Worm (Caenorhabditis elegans) whole organism, L1 larva: ENCODE measurements around the gene dhs-31.

ENCODE experiments used
- C34B4.2 ChIP-seq: sonication (generic microtip); optimal IDR thresholded peaks from 2 replicates; lab custom pipeline; 2017; ENCODE audit warnings: mild to moderate bottlenecking, missing genetic modification characterization, missing compliant biosample characterization
- aha-1 ChIP-seq: fragments of 150-350 bp; optimal IDR thresholded peaks from 2 replicates; lab custom pipeline; 2014; ENCODE audit warnings: missing biosample characterization, missing genetic modification characterization
- alr-1 ChIP-seq: fragments of 200-800 bp; sonication (Bioruptor generic); optimal IDR thresholded peaks from 2 replicates; lab custom pipeline; 2018; ENCODE audit warnings: borderline replicate concordance, mild to moderate bottlenecking, missing genetic modification characterization, missing compliant biosample characterization
- ceh-8 ChIP-seq: fragments of 200-800 bp; sonication (Bioruptor generic); optimal IDR thresholded peaks from 2 replicates; lab custom pipeline; 2018; ENCODE audit warnings: mild to moderate bottlenecking, missing genetic modification characterization, moderate library complexity, missing compliant biosample characterization
- ceh-88 ChIP-seq: fragments of 200-800 bp; sonication (Bioruptor generic); IDR thresholded peaks from 2 replicates; pipeline ENCODE4 v1.3.6; 2022; ENCODE audit warnings: missing genetic modification characterization, missing compliant biosample characterization
- ces-1 ChIP-seq: fragments of 150-350 bp; optimal IDR thresholded peaks from 2 replicates; lab custom pipeline; 2014; ENCODE audit warnings: missing biosample characterization, missing genetic modification reagents, missing genetic modification characterization
- dsc-1 ChIP-seq: sonication (generic microtip); optimal IDR thresholded peaks from 2 replicates; lab custom pipeline; 2016; ENCODE audit warnings: mild to moderate bottlenecking, missing genetic modification characterization, missing compliant biosample characterization
- efl-1 ChIP-seq, 4 experiments: fragments of 150-350 bp; optimal IDR thresholded peaks in 3 of 4; peaks in 1 of 4; 1 replicate in 1 of 4; 2 replicates in 3 of 4; lab custom pipeline; 2014; ENCODE audit warnings: missing biosample characterization in 2 of 4, missing genetic modification characterization in 2 of 4, missing genetic modification reagents in 2 of 4
- efl-3 ChIP-seq: fragments of 200-800 bp; sonication (Bioruptor generic); optimal IDR thresholded peaks from 2 replicates; lab custom pipeline; 2018; ENCODE audit warnings: mild to moderate bottlenecking, missing genetic modification characterization, missing compliant biosample characterization
- elt-2 ChIP-seq: sonication (generic microtip); optimal IDR thresholded peaks from 2 replicates; lab custom pipeline; 2016; ENCODE audit warnings: missing genetic modification characterization, mild to moderate bottlenecking, inconsistent platforms, missing compliant biosample characterization, missing genetic modification reagents
- fkh-10 ChIP-seq: sonication (generic microtip); optimal IDR thresholded peaks from 2 replicates; lab custom pipeline; 2017; ENCODE audit warnings: missing biosample characterization, missing genetic modification reagents, missing genetic modification characterization
- fkh-4 ChIP-seq: sonication (generic microtip); optimal IDR thresholded peaks from 2 replicates; lab custom pipeline; 2016; ENCODE audit warnings: missing compliant biosample characterization, missing genetic modification characterization, borderline replicate concordance
- fos-1 ChIP-seq: fragments of 150-350 bp; optimal IDR thresholded peaks from 2 replicates; lab custom pipeline; 2014; ENCODE audit warnings: missing biosample characterization, missing genetic modification characterization
- isw-1 ChIP-seq: fragments of 200-800 bp; sonication (Bioruptor generic); IDR thresholded peaks from 2 replicates; pipeline ENCODE4 v1.3.6; 2022; ENCODE audit warnings: missing genetic modification characterization, missing compliant biosample characterization
- lin-14 ChIP-seq: fragments of 200-800 bp; sonication (Bioruptor generic); optimal IDR thresholded peaks from 2 replicates; lab custom pipeline; 2018; ENCODE audit warnings: mild to moderate bottlenecking, missing genetic modification characterization, moderate library complexity, missing compliant biosample characterization
- lin-15B ChIP-seq: fragments of 150-350 bp; sonication (generic microtip); optimal IDR thresholded peaks from 3 replicates; lab custom pipeline; 2014; ENCODE audit warnings: missing biosample characterization, missing genetic modification characterization
- lin-35 ChIP-seq, 2 experiments: fragments of 150-350 bp; optimal IDR thresholded peaks; 2 replicates each; lab custom pipeline; 2014; ENCODE audit warnings: missing biosample characterization in 2 of 2, missing genetic modification characterization in 2 of 2, missing genetic modification reagents in 2 of 2
- lin-39 ChIP-seq: fragments of 150-350 bp; optimal IDR thresholded peaks from 2 replicates; lab custom pipeline; 2014; ENCODE audit warnings: missing biosample characterization, missing genetic modification reagents, missing genetic modification characterization
- mab-9 ChIP-seq: fragments of 200-800 bp; sonication (Bioruptor generic); IDR thresholded peaks from 2 replicates; pipeline ENCODE4 v1.3.6; 2022; ENCODE audit warnings: missing genetic modification reagents, missing genetic modification characterization, missing compliant biosample characterization
- mef-2 ChIP-seq: fragments of 150-350 bp; optimal IDR thresholded peaks from 2 replicates; lab custom pipeline; 2014; ENCODE audit warnings: missing biosample characterization, missing genetic modification characterization
- mep-1 ChIP-seq: fragments of 150-350 bp; optimal IDR thresholded peaks from 2 replicates; lab custom pipeline; 2014; ENCODE audit warnings: missing biosample characterization, missing genetic modification characterization
- nhr-11 ChIP-seq: fragments of 150-350 bp; optimal IDR thresholded peaks from 2 replicates; lab custom pipeline; 2014; ENCODE audit warnings: missing biosample characterization, missing genetic modification characterization
- nhr-12 ChIP-seq: sonication (generic microtip); optimal IDR thresholded peaks from 2 replicates; lab custom pipeline; 2017; ENCODE audit warnings: missing biosample characterization, missing genetic modification characterization
- nhr-237 ChIP-seq: fragments of 150-350 bp; optimal IDR thresholded peaks from 2 replicates; lab custom pipeline; 2014; ENCODE audit warnings: missing biosample characterization, missing genetic modification characterization
- nhr-71 ChIP-seq: sonication (generic microtip); optimal IDR thresholded peaks from 2 replicates; lab custom pipeline; 2016; ENCODE audit warnings: mild to moderate bottlenecking, missing genetic modification characterization, moderate library complexity, missing compliant biosample characterization
- nhr-90 ChIP-seq: sonication (generic microtip); optimal IDR thresholded peaks from 2 replicates; lab custom pipeline; 2016; ENCODE audit warnings: mild to moderate bottlenecking, missing genetic modification characterization, missing compliant biosample characterization; ENCODE audit not compliant: poor library complexity
- pag-3 ChIP-seq: sonication (generic microtip); optimal IDR thresholded peaks from 2 replicates; lab custom pipeline; 2017; ENCODE audit warnings: missing genetic modification characterization, mild to moderate bottlenecking, missing compliant biosample characterization, antibody characterized with exemption, borderline replicate concordance; ENCODE audit not compliant: insufficient read depth
- rnt-1 ChIP-seq: sonication (generic microtip); optimal IDR thresholded peaks from 2 replicates; lab custom pipeline; 2016; ENCODE audit warnings: mild to moderate bottlenecking, missing genetic modification characterization, moderate library complexity, missing compliant biosample characterization
- snpc-4 ChIP-seq: fragments of 150-350 bp; optimal IDR thresholded peaks from 2 replicates; lab custom pipeline; 2014; ENCODE audit warnings: missing biosample characterization, missing genetic modification characterization
- snu-23 ChIP-seq: sonication (generic microtip); optimal IDR thresholded peaks from 2 replicates; lab custom pipeline; 2016; ENCODE audit warnings: missing genetic modification characterization, missing compliant biosample characterization
- sup-37 ChIP-seq: fragments of 200-800 bp; sonication (Bioruptor generic); optimal IDR thresholded peaks from 2 replicates; lab custom pipeline; 2018; ENCODE audit warnings: mild to moderate bottlenecking, missing genetic modification characterization, missing compliant biosample characterization
- tbx-2 ChIP-seq: sonication (generic microtip); optimal IDR thresholded peaks from 2 replicates; lab custom pipeline; 2016; ENCODE audit warnings: missing genetic modification characterization, missing compliant biosample characterization
- tlp-1 ChIP-seq: fragments of 150-350 bp; optimal IDR thresholded peaks from 2 replicates; lab custom pipeline; 2014; ENCODE audit warnings: missing biosample characterization, missing genetic modification characterization
- unc-130 ChIP-seq: fragments of 150-350 bp; optimal IDR thresholded peaks from 2 replicates; lab custom pipeline; 2017; ENCODE audit warnings: missing biosample characterization, missing genetic modification characterization, inconsistent platforms
- unc-62 ChIP-seq: fragments of 150-350 bp; optimal IDR thresholded peaks from 2 replicates; lab custom pipeline; 2014; ENCODE audit warnings: missing biosample characterization, missing genetic modification reagents, missing genetic modification characterization
- unc-86 ChIP-seq: sonication (generic microtip); optimal IDR thresholded peaks from 2 replicates; lab custom pipeline; 2016; ENCODE audit warnings: missing genetic modification characterization, missing compliant biosample characterization
- xbp-1 ChIP-seq: sonication (generic microtip); optimal IDR thresholded peaks from 2 replicates; lab custom pipeline; 2016; ENCODE audit warnings: missing genetic modification characterization, missing compliant biosample characterization

The dhs-31 gene

DNA sequence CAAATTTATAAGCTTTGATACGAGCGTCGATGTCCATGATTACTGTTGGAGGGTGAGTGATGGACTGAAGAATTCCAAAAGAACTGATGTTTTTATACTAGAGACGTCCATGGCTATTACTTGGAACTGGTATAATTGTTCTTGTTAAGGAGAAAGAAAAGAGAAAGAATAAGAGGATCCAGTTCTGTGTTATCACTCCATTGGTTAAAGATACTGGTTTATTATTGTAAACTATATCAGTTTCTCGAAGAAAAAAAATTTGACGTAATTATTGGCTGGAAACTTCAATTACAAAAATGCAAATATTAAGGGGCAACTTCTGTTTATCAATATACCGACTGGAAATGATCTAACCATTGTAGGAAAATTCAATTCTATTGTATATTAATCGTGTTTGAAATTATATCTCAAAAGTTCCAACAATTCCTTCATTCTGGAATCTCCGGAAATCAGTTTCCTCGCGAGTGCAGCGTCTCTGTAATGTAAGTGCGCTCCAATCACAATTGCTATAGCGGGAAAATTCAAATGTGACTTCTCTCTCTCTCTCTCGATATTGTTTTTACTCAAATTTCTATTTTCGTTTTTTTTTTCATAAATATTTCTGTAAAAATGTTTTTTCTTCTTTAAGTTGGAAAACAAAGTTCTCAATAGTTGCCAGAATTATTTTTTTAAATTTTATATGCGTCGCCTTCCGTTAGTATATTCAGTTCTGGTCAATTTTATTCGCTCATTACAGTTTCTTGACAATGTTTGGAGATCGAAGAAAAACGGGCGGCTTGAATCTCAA, 44.9 kb upstream of the dhs-31 start, which contains the start of the genes col-2 and ndc-80 (continued):
- TF ChIP-seq nhr-90 (tag; lab: Kevin White, UChicago) (peak; percentile 67), snpc-4 (tag; lab: Kevin White, UChicago) (peak; percentile 13), nhr-11 (no peak), mep-1 (tag; lab: Kevin White, UChicago) (peak; percentile 82), unc-86 (tag; lab: Kevin White, UChicago) (peak; percentile 38)

- peak; percentile 83 for TF ChIP-seq ceh-8 (GFP tag; lab: Kevin White, UChicago)
- no peak for TF ChIP-seq efl-1 (optimal IDR thresholded peaks at IDR 0.05; lab: Kevin White, UChicago)
- TF ChIP-seq efl-1 (GFP tag; optimal IDR thresholded peaks at IDR 0.05 in 1 of 2; lab: Kevin White, UChicago), result peak in 1 of 2 experiments; percentile 81
- no peak for TF ChIP-seq unc-62 (GFP tag; lab: Kevin White, UChicago)
Measured at ce11 chrIV:10084323-10084959, 43.7 kb upstream of the dhs-31 start, which contains the start of gene W01B6.8. Gene W01B6.8, minus strand, starts transcription at chrIV:10084373.

ce11 chrIV:10080816-10081215, 40.1 kb upstream of the dhs-31 start, which contains the start of gene W01B6.6:
Gene W01B6.6, plus strand, starts transcription at chrIV:10081116.
- TF ChIP-seq rnt-1 (tag; lab: Kevin White, UChicago) (no peak), isw-1 (GFP tag; lab: Robert Waterston, UW) (no peak), C34B4.2 (tag; lab: Kevin White, UChicago) (no peak), snu-23 (no peak), tlp-1 (tag; lab: Kevin White, UChicago) (no peak), lin-35 (GFP tag; optimal IDR thresholded peaks at IDR 0.05; lab: Kevin White, UChicago) (no peak), ceh-88 (GFP tag; lab: Robert Waterston, UW) (no peak), elt-2 (tag; lab: Kevin White, UChicago) (no peak), fkh-10 (GFP tag; lab: Kevin White, UChicago) (no peak)

DNA sequence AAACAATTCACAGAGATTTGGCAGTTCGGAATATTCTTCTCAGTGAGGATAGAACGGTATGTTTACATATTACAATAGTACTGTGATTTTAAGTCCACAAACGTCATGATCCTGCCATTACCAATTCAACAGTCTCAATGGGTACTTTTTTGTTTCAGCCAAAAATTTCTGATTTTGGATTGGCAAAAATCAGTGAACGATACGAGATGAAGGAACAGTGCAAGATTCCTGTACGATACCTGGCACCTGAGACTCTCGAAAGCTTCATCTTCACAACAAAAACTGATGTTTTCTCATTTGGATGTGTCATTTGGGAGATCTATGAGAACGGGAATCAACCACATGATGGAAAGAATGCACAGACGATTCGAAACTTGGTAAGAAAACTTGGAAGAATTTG, 37.3 kb upstream of the dhs-31 start:
- TF ChIP-seq tbx-2 (tag; lab: Kevin White, UChicago) (no peak), mef-2 (tag; lab: Kevin White, UChicago) (no peak), nhr-12 (no peak), dsc-1 (tag; lab: Kevin White, UChicago) (no peak), lin-14 (GFP tag; lab: Kevin White, UChicago) (no peak), isw-1 (GFP tag; lab: Robert Waterston, UW) (no peak), snu-23 (no peak), pag-3 (no peak), fkh-4 (tag; lab: Kevin White, UChicago) (no peak), efl-1 (optimal IDR thresholded peaks at IDR 0.05; lab: Kevin White, UChicago) (no peak), efl-1 (GFP tag; optimal IDR thresholded peaks at IDR 0.05 in 1 of 2; lab: Kevin White, UChicago) (no peak), unc-130 (tag; lab: Kevin White, UChicago) (no peak), lin-39 (tag; lab: Kevin White, UChicago) (no peak)

ce11 chrIV:10075899-10076298, 35.2 kb upstream of the dhs-31 start, which contains the start of gene W01B6.5:
Gene W01B6.5, plus strand, starts transcription at chrIV:10076199.
- TF ChIP-seq efl-1 (optimal IDR thresholded peaks at IDR 0.05; lab: Kevin White, UChicago) (no peak), efl-1 (GFP tag; optimal IDR thresholded peaks at IDR 0.05 in 1 of 2; lab: Kevin White, UChicago) (peak in 1 of 2 experiments; percentile 40), lin-15B (tag; lab: Kevin White, UChicago) (no peak)

DNA sequence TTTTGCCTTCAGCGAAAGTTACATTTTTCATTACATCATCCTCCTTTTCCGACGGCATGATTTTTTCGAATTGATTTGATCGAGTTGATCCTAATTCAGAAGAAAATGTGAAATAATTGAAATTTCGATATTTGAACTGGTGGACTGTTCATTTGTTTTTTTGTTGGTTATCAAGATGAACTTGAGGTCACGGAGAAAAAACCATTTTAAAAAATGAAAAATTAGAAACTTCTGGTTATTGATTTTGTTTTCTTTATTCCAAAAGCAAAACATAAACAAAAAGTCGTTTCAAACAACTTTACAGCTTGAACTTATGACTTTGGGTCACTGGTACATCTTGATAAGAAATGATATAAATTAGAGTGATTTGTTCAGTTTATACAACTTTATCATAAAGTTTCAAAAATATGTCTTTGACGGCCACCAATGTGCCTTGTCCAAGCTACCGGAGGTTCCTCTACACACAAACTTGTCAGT, 34.4 kb upstream of the dhs-31 start, which contains the start of the genes ttbk-4 and W01B6.4:
ttbk-4 (minus strand) TSS at position 101 of the 477 bp plus-strand sequence.
W01B6.4 (plus strand) TSS at position 427 of the 477 bp plus-strand sequence.
- TF ChIP-seq efl-3 (GFP tag; lab: Kevin White, UChicago), result no peak
- TF ChIP-seq aha-1 (tag; lab: Kevin White, UChicago), result no peak
- TF ChIP-seq nhr-71, result no peak
- TF ChIP-seq nhr-237 (tag; lab: Kevin White, UChicago), result no peak
- TF ChIP-seq xbp-1 (tag; lab: Kevin White, UChicago), result no peak
- no peak for TF ChIP-seq sup-37 (GFP tag; lab: Kevin White, UChicago)
- TF ChIP-seq fos-1 (tag; lab: Kevin White, UChicago), result no peak
- no peak for TF ChIP-seq alr-1 (tag; lab: Kevin White, UChicago)
- TF ChIP-seq snpc-4 (tag; lab: Kevin White, UChicago), result no peak
- TF ChIP-seq mab-9 (GFP tag; lab: Robert Waterston, UW), result no peak
- TF ChIP-seq efl-1 (optimal IDR thresholded peaks at IDR 0.05; lab: Kevin White, UChicago), result no peak
- no peak for TF ChIP-seq efl-1 (GFP tag; optimal IDR thresholded peaks at IDR 0.05 in 1 of 2; lab: Kevin White, UChicago)
- no peak for TF ChIP-seq ceh-88 (GFP tag; lab: Robert Waterston, UW)
- TF ChIP-seq ces-1 (GFP tag; lab: Kevin White, UChicago), result no peak
- no peak for TF ChIP-seq lin-14 (GFP tag; lab: Kevin White, UChicago)
- no peak for TF ChIP-seq nhr-12
- TF ChIP-seq tbx-2 (tag; lab: Kevin White, UChicago), result no peak
- TF ChIP-seq, all 84 proteins: peak for 0
